Worm (Caenorhabditis elegans) whole organism, late embryonic: ENCODE data around the gene Y54G2A.44.

ENCODE experiments used
- ceh-9 ChIP-seq: sonication (generic microtip); optimal IDR thresholded peaks from 2 replicates; lab custom pipeline; 2016; ENCODE audit warnings: mild to moderate bottlenecking, missing genetic modification characterization, inconsistent platforms, missing compliant biosample characterization
- eyg-1 ChIP-seq: sonication (generic microtip); optimal IDR thresholded peaks from 2 replicates; lab custom pipeline; 2016; ENCODE audit warnings: missing genotype, missing genetic modification characterization, missing compliant biosample characterization
- lin-11 ChIP-seq: fragments of 200-800 bp; sonication (Bioruptor generic); optimal IDR thresholded peaks from 2 replicates; lab custom pipeline; 2018; ENCODE audit warnings: mild to moderate bottlenecking, missing genetic modification characterization, missing compliant biosample characterization
- pag-3 ChIP-seq: sonication (generic microtip); optimal IDR thresholded peaks from 2 replicates; lab custom pipeline; 2016; ENCODE audit warnings: missing compliant biosample characterization, missing genetic modification characterization, borderline replicate concordance
- pros-1 ChIP-seq: fragments of 150-350 bp; optimal IDR thresholded peaks from 2 replicates; lab custom pipeline; 2014; ENCODE audit warnings: missing biosample characterization, missing genetic modification reagents, missing genetic modification characterization
- unc-86 ChIP-seq: sonication (generic microtip); optimal IDR thresholded peaks from 2 replicates; lab custom pipeline; 2016; ENCODE audit warnings: missing genetic modification characterization, missing compliant biosample characterization
- ztf-16 ChIP-seq: sonication (generic microtip); optimal IDR thresholded peaks from 2 replicates; lab custom pipeline; 2017; ENCODE audit warnings: missing genetic modification characterization, missing compliant biosample characterization

DNA sequence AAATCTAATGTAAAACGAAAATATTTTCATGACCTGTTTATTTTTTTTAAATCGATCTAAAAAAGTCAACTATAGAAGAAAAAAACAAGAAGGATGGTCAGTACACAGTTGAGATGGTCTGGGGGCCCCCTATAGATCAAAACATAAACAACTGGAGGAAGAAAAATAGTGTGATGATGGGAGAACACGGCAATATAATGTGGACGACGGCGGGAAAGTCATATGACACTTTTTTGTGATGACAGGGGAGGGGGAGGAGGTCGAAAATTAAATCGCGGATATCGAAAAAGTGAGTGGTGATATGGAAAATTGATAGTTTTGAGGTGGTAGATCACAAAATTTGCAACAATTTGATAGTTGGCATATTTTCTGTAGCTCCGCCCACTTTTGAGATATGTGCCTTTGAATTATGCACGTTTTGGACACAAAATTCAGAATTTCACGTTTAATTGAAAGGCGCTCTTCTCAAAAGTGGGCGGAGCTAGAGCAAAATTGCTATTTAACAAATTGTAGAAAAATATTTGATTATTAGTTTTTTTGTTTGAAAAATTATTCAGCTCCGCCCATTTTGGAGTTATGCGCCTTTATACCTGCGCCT, 28.2 kb upstream of the Y54G2A.44 start:
- TF ChIP-seq pros-1 (tag; lab: Kevin White, UChicago) (no peak), ztf-16 (tag; lab: Kevin White, UChicago) (no peak), pag-3 (tag; lab: Kevin White, UChicago) (no peak), unc-86 (tag; lab: Kevin White, UChicago) (no peak), lin-11 (tag; lab: Kevin White, UChicago) (no peak), eyg-1 (tag; lab: Kevin White, UChicago) (no peak), ceh-9 (tag; lab: Kevin White, UChicago) (no peak)
